Worm (Caenorhabditis elegans) whole organism, L2 larva: ENCODE results near the gene ceh-87.

ENCODE experiments used
- C34F6.9 ChIP-seq: fragments of 150-350 bp; optimal IDR thresholded peaks from 2 replicates; lab custom pipeline; 2014; ENCODE audit warnings: missing biosample characterization, missing genetic modification characterization
- F13H6.1 ChIP-seq: sonication (generic microtip); optimal IDR thresholded peaks from 2 replicates; lab custom pipeline; 2016; ENCODE audit warnings: missing genetic modification characterization, missing compliant biosample characterization
- aly-2 ChIP-seq: fragments of 150-350 bp; optimal IDR thresholded peaks from 2 replicates; lab custom pipeline; 2014; ENCODE audit warnings: missing biosample characterization, missing genetic modification characterization
- ama-1 ChIP-seq: fragments of 150-350 bp; optimal IDR thresholded peaks from 2 replicates; lab custom pipeline; 2018; ENCODE audit warnings: inconsistent platforms
- blmp-1 ChIP-seq: sonication (generic microtip); optimal IDR thresholded peaks from 2 replicates; lab custom pipeline; 2017; ENCODE audit warnings: missing genetic modification characterization, mild to moderate bottlenecking, missing compliant biosample characterization, antibody characterized with exemption, moderate library complexity; ENCODE audit not compliant: insufficient read depth
- ceh-16 ChIP-seq: fragments of 150-350 bp; optimal IDR thresholded peaks from 2 replicates; lab custom pipeline; 2014; ENCODE audit warnings: missing biosample characterization, missing genetic modification characterization
- crh-2 ChIP-seq: sonication (generic microtip); optimal IDR thresholded peaks from 2 replicates; lab custom pipeline; 2017; ENCODE audit warnings: missing biosample characterization, missing genetic modification characterization
- dmd-4 ChIP-seq: sonication (generic microtip); optimal IDR thresholded peaks from 2 replicates; lab custom pipeline; 2017; ENCODE audit warnings: missing biosample characterization, missing genetic modification characterization
- elt-1 ChIP-seq: fragments of 150-350 bp; optimal IDR thresholded peaks from 2 replicates; lab custom pipeline; 2014; ENCODE audit warnings: missing biosample characterization, missing genetic modification characterization
- elt-3 ChIP-seq: sonication (generic microtip); optimal IDR thresholded peaks from 2 replicates; lab custom pipeline; 2017; ENCODE audit warnings: missing biosample characterization, missing genetic modification characterization
- gmeb-1 ChIP-seq: fragments of 150-350 bp; optimal IDR thresholded peaks from 2 replicates; lab custom pipeline; 2014; ENCODE audit warnings: missing biosample characterization, missing genetic modification characterization
- lin-11 ChIP-seq: fragments of 150-350 bp; sonication (generic microtip); optimal IDR thresholded peaks from 2 replicates; lab custom pipeline; 2014; ENCODE audit warnings: missing biosample characterization, missing genetic modification characterization, inconsistent platforms, mixed read lengths
- lin-13 ChIP-seq: fragments of 150-350 bp; optimal IDR thresholded peaks from 2 replicates; lab custom pipeline; 2014; ENCODE audit warnings: missing biosample characterization, missing genetic modification reagents, missing genetic modification characterization
- lin-39 ChIP-seq: fragments of 150-350 bp; optimal IDR thresholded peaks from 2 replicates; lab custom pipeline; 2014; ENCODE audit warnings: missing biosample characterization, missing genetic modification reagents, missing genetic modification characterization
- lsy-2 ChIP-seq, 2 experiments: fragments of 150-350 bp in 1 of 2; sonication (generic microtip) in 1 of 2; optimal IDR thresholded peaks; 2 replicates each; lab custom pipeline; 2014 to 2017; ENCODE audit warnings: missing biosample characterization in 2 of 2, missing genetic modification characterization in 2 of 2
- mab-5 ChIP-seq: fragments of 150-350 bp; optimal IDR thresholded peaks from 2 replicates; lab custom pipeline; 2014; ENCODE audit warnings: missing biosample characterization, missing genetic modification characterization
- mbf-1 ChIP-seq: sonication (generic microtip); optimal IDR thresholded peaks from 2 replicates; lab custom pipeline; 2017; ENCODE audit warnings: missing biosample characterization, missing genetic modification characterization
- mdl-1 ChIP-seq, 2 experiments: fragments of 150-350 bp in 1 of 2; sonication (generic microtip) in 1 of 2; optimal IDR thresholded peaks; 2 replicates each; lab custom pipeline; 2017; ENCODE audit warnings: missing biosample characterization in 2 of 2, missing genetic modification characterization in 2 of 2
- nhr-11 ChIP-seq: fragments of 150-350 bp; optimal IDR thresholded peaks from 2 replicates; lab custom pipeline; 2014; ENCODE audit warnings: missing biosample characterization, missing genetic modification characterization
- nhr-129 ChIP-seq: fragments of 150-350 bp; optimal IDR thresholded peaks from 2 replicates; lab custom pipeline; 2014; ENCODE audit warnings: missing biosample characterization, missing genetic modification characterization
- nhr-23 ChIP-seq: fragments of 150-350 bp; optimal IDR thresholded peaks from 2 replicates; lab custom pipeline; 2014; ENCODE audit warnings: missing biosample characterization, missing genetic modification reagents, missing genetic modification characterization
- nhr-237 ChIP-seq: fragments of 150-350 bp; optimal IDR thresholded peaks from 2 replicates; lab custom pipeline; 2014; ENCODE audit warnings: missing biosample characterization, missing genetic modification characterization
- nhr-25 ChIP-seq: fragments of 150-350 bp; sonication (generic microtip); optimal IDR thresholded peaks from 3 replicates; lab custom pipeline; 2014; ENCODE audit warnings: missing biosample characterization, missing genetic modification characterization
- nhr-6 ChIP-seq: fragments of 150-350 bp; optimal IDR thresholded peaks from 2 replicates; lab custom pipeline; 2014; ENCODE audit warnings: missing biosample characterization, missing genetic modification characterization
- nhr-77 ChIP-seq: fragments of 150-350 bp; optimal IDR thresholded peaks from 2 replicates; lab custom pipeline; 2014; ENCODE audit warnings: missing biosample characterization, missing genetic modification characterization
- sem-4 ChIP-seq: fragments of 150-350 bp; optimal IDR thresholded peaks from 2 replicates; lab custom pipeline; 2014; ENCODE audit warnings: missing biosample characterization, missing genetic modification reagents, missing genetic modification characterization
- skn-1 ChIP-seq: sonication (generic microtip); optimal IDR thresholded peaks from 2 replicates; lab custom pipeline; 2017; ENCODE audit warnings: missing biosample characterization, missing genetic modification characterization
- sma-3 ChIP-seq: sonication (generic microtip); optimal IDR thresholded peaks from 2 replicates; lab custom pipeline; 2016; ENCODE audit warnings: missing genetic modification reagents, missing genetic modification characterization, missing compliant biosample characterization
- sma-9 ChIP-seq, 2 experiments: fragments of 150-350 bp in 1 of 2; sonication (generic microtip) in 1 of 2; optimal IDR thresholded peaks; 2 replicates each; lab custom pipeline; 2014 to 2016; ENCODE audit warnings: missing genetic modification characterization in 2 of 2, mild to moderate bottlenecking in 1 of 2, missing biosample characterization in 1 of 2, missing compliant biosample characterization in 1 of 2, missing genetic modification reagents in 1 of 2, moderate library complexity in 1 of 2
- snpc-4 ChIP-seq: fragments of 150-350 bp; optimal IDR thresholded peaks from 2 replicates; lab custom pipeline; 2014; ENCODE audit warnings: missing biosample characterization, missing genetic modification characterization
- unc-39 ChIP-seq: fragments of 150-350 bp; optimal IDR thresholded peaks from 2 replicates; lab custom pipeline; 2014; ENCODE audit warnings: missing biosample characterization, missing genetic modification characterization
- unc-55 ChIP-seq: fragments of 150-350 bp; sonication (generic microtip); optimal IDR thresholded peaks from 3 replicates; lab custom pipeline; 2014; ENCODE audit warnings: missing biosample characterization, missing genetic modification reagents, missing genetic modification characterization
- unc-62 ChIP-seq: fragments of 150-350 bp; optimal IDR thresholded peaks from 2 replicates; lab custom pipeline; 2014; ENCODE audit warnings: missing biosample characterization, missing genetic modification reagents, missing genetic modification characterization
- ztf-1 ChIP-seq: fragments of 200-800 bp; sonication (Bioruptor generic); conservative IDR thresholded peaks from 2 replicates; pipeline ENCODE4 v1.3.6; 2022; ENCODE audit warnings: missing genetic modification characterization, missing compliant biosample characterization
- ztf-11 ChIP-seq: sonication (generic microtip); optimal IDR thresholded peaks from 2 replicates; lab custom pipeline; 2017; ENCODE audit warnings: missing biosample characterization, missing genetic modification characterization
- ztf-4 ChIP-seq: fragments of 150-350 bp; optimal IDR thresholded peaks from 2 replicates; lab custom pipeline; 2014; ENCODE audit warnings: missing biosample characterization, missing genetic modification characterization

Gene ceh-87

DNA sequence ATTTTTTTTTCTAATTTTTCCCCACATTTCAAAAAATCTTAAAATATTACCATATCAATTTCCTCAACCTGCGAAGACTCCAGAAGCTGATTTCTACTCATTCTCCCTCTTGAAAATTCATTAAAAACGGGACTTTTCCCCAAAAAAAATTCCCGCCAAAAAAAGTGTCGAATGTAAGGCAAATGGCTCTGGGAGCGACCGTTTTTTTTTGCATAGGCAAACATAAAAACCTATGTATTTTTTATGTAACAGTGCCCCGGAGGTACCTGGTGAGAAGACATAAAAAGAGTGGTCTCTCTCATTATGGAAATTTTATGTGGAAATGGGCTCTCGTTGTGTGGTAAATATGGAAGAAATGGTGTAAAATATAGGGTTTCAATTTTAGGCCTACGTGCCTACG is at the start of gene ceh-87:
TSS of gene ceh-87 (minus strand) at position 101 of the 400 bp plus-strand sequence.
- TF ChIP-seq mdl-1 (tag; optimal IDR thresholded peaks at IDR 0.05; lab: Kevin White, UChicago) (no peak), gmeb-1 (no peak), sma-9 (GFP tag; optimal IDR thresholded peaks at IDR 0.05; lab: Kevin White, UChicago) (no peak), sma-9 (tag; optimal IDR thresholded peaks at IDR 0.05; lab: Kevin White, UChicago) (no peak), ztf-4 (tag; lab: Kevin White, UChicago) (no peak), ztf-1 (GFP tag; lab: Robert Waterston, UW) (no peak), aly-2 (no peak), nhr-11 (tag; lab: Kevin White, UChicago) (no peak), F13H6.1 (tag; lab: Kevin White, UChicago) (no peak), skn-1 (no peak), ceh-16 (tag; lab: Kevin White, UChicago) (no peak), ztf-11 (tag; lab: Kevin White, UChicago) (no peak), unc-55 (GFP tag; lab: Kevin White, UChicago) (no peak), lin-11 (tag; lab: Kevin White, UChicago) (no peak), nhr-23 (tag; lab: Kevin White, UChicago) (no peak), lsy-2 (tag; optimal IDR thresholded peaks at IDR 0.05; lab: Kevin White, UChicago) (no peak)

DNA sequence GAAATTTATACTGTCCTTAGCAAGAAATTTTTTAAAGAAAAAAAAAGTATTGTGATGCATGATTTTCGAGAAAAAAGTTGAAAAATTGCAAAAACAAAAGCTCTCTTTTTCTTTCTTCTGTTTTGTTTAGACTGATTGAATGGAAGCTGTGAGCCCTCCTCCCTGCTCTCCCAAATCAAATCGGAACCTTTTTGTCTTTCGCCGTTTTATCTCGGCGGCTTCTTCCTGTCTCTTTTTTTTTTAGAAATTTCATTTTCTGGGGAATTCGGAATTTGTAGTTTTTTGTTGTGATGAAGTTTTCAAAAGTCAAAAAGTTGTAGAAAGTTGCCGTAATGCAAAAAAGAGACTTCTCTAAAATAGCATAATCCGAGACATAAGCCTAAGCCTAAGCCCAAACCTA is 46.5 kb upstream of the ceh-87 start:
- TF ChIP-seq unc-55 (GFP tag; lab: Kevin White, UChicago): no peak
- no peak for TF ChIP-seq lin-39 (tag; lab: Kevin White, UChicago)
- TF ChIP-seq unc-39 (tag; lab: Kevin White, UChicago): no peak
- TF ChIP-seq C34F6.9: no peak

DNA sequence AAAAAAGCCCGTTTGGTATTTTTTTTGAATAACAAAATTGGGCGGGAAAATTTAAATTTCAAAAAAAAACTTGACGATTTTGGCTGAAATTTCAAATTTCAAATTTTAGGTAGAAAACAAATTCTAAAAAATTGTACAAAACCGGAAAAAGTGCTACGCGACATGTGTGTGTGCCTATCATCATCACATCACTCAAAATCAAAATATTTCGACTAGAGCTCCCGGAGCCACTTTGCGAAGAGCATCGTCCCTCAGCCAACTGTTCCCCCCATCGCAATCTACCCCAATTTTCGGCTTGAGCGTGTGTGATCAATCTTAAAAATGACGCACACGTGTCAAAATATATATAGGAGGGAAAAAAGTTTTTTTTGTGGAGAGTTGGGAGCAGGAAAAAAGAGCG is 42.7 kb upstream of the ceh-87 start:
- TF ChIP-seq C34F6.9 (peak; percentile 1), F13H6.1 (tag; lab: Kevin White, UChicago) (no peak), nhr-6 (no peak), sma-3 (no peak), elt-1 (tag; lab: Kevin White, UChicago) (no peak), sem-4 (tag; lab: Kevin White, UChicago) (no peak)

ce11 chrII:2725561-2725960 is 41.5 kb upstream of the ceh-87 start, which contains the start of the genes T05A8.11 and nep-2:
TSS of gene T05A8.11 (minus strand) at chrII:2725661.
TSS of gene nep-2 (minus strand) at chrII:2725752.
- TF ChIP-seq sma-3 (no peak), mbf-1 (tag; lab: Kevin White, UChicago) (no peak), lin-13 (GFP tag; lab: Kevin White, UChicago) (no peak), nhr-237 (tag; lab: Kevin White, UChicago) (no peak), unc-55 (GFP tag; lab: Kevin White, UChicago) (no peak), ama-1 (lab: Kevin White, UChicago) (no peak), blmp-1 (tag; lab: Kevin White, UChicago) (no peak), snpc-4 (no peak), ztf-11 (tag; lab: Kevin White, UChicago) (no peak), dmd-4 (tag; lab: Kevin White, UChicago) (no peak), nhr-25 (no peak), ztf-1 (GFP tag; lab: Robert Waterston, UW) (no peak), mab-5 (tag; lab: Kevin White, UChicago) (no peak), skn-1 (no peak), nhr-23 (tag; lab: Kevin White, UChicago) (no peak)

DNA sequence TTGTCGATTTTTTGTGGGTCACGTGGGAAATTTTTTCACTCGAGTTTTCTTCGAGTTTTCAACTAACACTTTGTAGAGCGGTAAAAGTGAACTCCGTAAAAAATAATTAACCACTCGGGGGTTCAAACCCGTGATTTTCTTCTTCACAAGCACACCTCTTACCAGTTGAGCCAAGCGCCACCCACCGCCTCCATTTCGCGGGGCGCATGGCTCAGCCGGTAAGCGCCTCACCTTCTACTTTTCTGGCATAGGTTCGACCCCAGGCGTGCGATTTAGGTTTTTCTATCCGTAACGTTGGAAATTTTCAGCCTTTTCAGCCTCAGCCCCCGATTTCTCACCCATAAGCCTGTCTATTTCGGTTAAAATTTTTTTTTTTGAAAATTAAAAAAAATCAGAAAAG is 37.9 kb upstream of the ceh-87 start:
- TF ChIP-seq ztf-4 (tag; lab: Kevin White, UChicago): no peak
- no peak for TF ChIP-seq crh-2 (tag; lab: Kevin White, UChicago)
- TF ChIP-seq snpc-4: no peak
- no peak for TF ChIP-seq elt-1 (tag; lab: Kevin White, UChicago)
- TF ChIP-seq nhr-25: no peak
- TF ChIP-seq lin-11 (tag; lab: Kevin White, UChicago): no peak
- TF ChIP-seq sma-3: no peak
- TF ChIP-seq nhr-129 (tag; lab: Kevin White, UChicago): no peak
- no peak for TF ChIP-seq unc-62 (GFP tag; lab: Kevin White, UChicago)
- no peak for TF ChIP-seq nhr-77 (tag; lab: Kevin White, UChicago)
- TF ChIP-seq elt-3 (tag; lab: Kevin White, UChicago): no peak
- TF ChIP-seq blmp-1 (tag; lab: Kevin White, UChicago): no peak
